Worm (Caenorhabditis elegans): ENCODE data around the gene Y71H2B.4.

- no peak for TF ChIP-seq med-1 (GFP tag; optimal IDR thresholded peaks at IDR 0.05; ENCODE audit: insufficient read depth)
- no peak for TF ChIP-seq ztf-23 (GFP tag; IDR thresholded peaks at IDR 0.05)
- TF ChIP-seq ref-1 (GFP tag; conservative IDR thresholded peaks at IDR 0.05), result no peak
- no peak for TF ChIP-seq cog-1 (tag; optimal IDR thresholded peaks at IDR 0.05)
- no peak for TF ChIP-seq ztf-29 (GFP tag; IDR thresholded peaks at IDR 0.05)
- TF ChIP-seq klf-2 (GFP tag; conservative IDR thresholded peaks at IDR 0.05), result no peak
Measured at ce11 chrIII:2578993-2579392, 39.8 kb upstream of the Y71H2B.4 start, which contains the start of gene Y71H2B.8.

Measured in whole organism, midembryonic.